Worm (Caenorhabditis elegans): ENCODE measurements around the gene lst-5.

Gene lst-5

DNA sequence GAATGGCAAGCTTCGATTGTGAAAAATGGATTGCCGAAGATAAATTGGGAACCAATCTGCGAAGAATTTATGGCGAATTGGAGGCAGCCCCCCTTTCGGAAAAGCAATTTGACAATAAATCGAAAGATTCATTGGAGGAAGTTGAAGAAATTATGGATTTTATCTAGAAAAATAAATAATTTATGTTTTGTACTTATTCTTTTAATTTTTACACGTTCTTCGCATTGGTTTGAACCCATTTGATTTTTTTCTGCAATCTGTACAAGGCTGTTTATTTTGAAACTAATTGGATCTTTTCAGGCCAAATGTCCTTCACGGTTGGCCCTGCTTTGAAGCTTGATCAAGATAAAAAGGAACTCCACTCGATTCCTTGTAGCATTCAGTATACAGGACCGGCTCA is 30.3 kb downstream of the lst-5 start, which contains the start of gene ZK1127.13:
TSS of gene ZK1127.13 (plus strand) at position 301 of the 400 bp plus-strand sequence.
- TF ChIP-seq nhr-80 (tag; optimal IDR thresholded peaks at IDR 0.05) (no peak), zfh-2 (GFP tag; conservative IDR thresholded peaks at IDR 0.05) (no peak), lsl-1 (GFP tag; optimal IDR thresholded peaks at IDR 0.05) (no peak), hrde-1 (tag; optimal IDR thresholded peaks at IDR 0.05; ENCODE audit: borderline replicate concordance) (no peak), lag-1 (GFP tag; IDR thresholded peaks at IDR 0.05) (no peak), xnd-1 (tag; optimal IDR thresholded peaks at IDR 0.05) (no peak), F52B5.7 (tag; optimal IDR thresholded peaks at IDR 0.05) (no peak)

DNA sequence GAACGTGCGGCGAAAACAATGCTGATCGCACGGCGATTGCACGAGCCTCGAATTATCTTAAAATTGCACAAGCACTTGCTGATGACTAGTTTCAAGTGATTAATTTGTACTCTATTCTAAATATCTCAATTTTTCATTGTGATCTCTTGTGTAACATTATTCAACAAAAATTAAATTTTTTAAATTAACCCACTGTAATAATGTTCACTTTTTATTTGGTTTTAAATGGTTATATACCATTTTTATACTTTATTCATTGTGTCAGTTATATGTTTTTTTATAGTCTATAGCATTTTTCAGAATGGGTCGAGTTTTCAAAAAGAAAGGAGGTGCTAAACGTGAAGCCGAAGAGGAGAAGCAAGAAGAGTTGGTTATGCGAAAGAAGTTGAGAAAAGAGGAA is 30.9 kb downstream of the lst-5 start, which contains the start of gene ZK1127.4:
TSS of gene ZK1127.4 (plus strand) at position 301 of the 400 bp plus-strand sequence.
- no peak for TF ChIP-seq T07F8.4 (tag; optimal IDR thresholded peaks at IDR 0.05)
- TF ChIP-seq C17E4.6 (GFP tag; IDR thresholded peaks at IDR 0.05): no peak
- TF ChIP-seq Y79H2A.3 (GFP tag; conservative IDR thresholded peaks at IDR 0.05): no peak
- TF ChIP-seq ztf-6 (GFP tag; IDR thresholded peaks at IDR 0.05): no peak

DNA sequence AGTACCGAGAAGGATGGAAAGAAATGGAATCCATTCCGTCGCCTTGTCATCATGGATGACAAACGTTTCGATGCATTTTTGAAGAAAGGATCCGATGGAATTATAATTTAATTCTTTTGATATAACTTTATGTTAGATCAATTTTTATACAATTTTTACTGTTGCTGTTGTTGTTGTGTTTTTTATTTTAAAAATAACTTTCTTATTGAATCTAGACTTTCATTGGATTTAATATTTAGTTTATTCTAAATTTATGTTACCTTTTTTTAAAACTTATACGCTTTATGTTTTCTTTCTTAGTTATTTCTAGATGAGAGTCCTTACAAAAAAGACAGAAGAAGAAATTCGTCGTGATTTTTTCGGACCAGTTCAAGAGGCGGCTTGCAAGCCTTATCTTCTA is 32.3 kb downstream of the lst-5 start, which contains the start of gene ZK1127.3:
TSS of gene ZK1127.3 (plus strand) at position 301 of the 400 bp plus-strand sequence.
- no peak for TF ChIP-seq mcd-1 (GFP tag; IDR thresholded peaks at IDR 0.05)
- TF ChIP-seq lin-54 (GFP tag; optimal IDR thresholded peaks at IDR 0.05): no peak
- TF ChIP-seq egrh-3 (GFP tag; IDR thresholded peaks at IDR 0.05): no peak
- TF ChIP-seq rec-8 (tag; optimal IDR thresholded peaks at IDR 0.05): no peak

DNA sequence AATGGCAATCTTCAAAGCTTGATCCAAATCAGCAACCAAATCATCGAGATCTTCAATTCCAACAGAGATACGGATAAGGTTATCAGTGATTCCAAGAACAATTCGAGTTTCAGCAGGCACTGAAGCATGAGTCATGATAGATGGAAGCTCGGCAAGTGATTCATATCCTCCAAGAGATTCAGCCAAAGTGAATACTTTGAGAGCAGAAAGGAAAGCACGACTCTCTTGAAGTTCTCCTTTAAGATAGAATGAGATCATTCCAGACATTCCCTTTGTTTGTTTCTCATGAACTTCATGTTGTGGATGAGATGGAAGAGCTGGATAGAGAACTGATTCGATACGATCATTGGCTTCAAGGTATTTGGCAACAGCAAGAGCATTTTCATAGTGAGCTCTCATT is 33.6 kb downstream of the lst-5 start:
- TF ChIP-seq Y56A3A.18 (GFP tag; IDR thresholded peaks at IDR 0.05) (no peak), egl-44 (GFP tag; IDR thresholded peaks at IDR 0.05) (0 out of 2 replicates have a peak, but pooled peaks have one; percentile 17), F10E7.11 (tag; optimal IDR thresholded peaks at IDR 0.05) (no peak), athp-1 (tag; optimal IDR thresholded peaks at IDR 0.05) (no peak), let-607 (tag; optimal IDR thresholded peaks at IDR 0.05) (no peak), ztf-22 (GFP tag; optimal IDR thresholded peaks at IDR 0.05) (no peak), lsl-1 (GFP tag; optimal IDR thresholded peaks at IDR 0.05) (no peak), mcd-1 (GFP tag; IDR thresholded peaks at IDR 0.05) (0 out of 2 replicates have a peak, but pooled peaks have one; percentile 12), Y79H2A.3 (GFP tag; conservative IDR thresholded peaks at IDR 0.05) (no peak), B0019.2 (GFP tag; conservative IDR thresholded peaks at IDR 0.05) (no peak), him-1 (tag; optimal IDR thresholded peaks at IDR 0.05) (peak; percentile 28), nhr-80 (tag; optimal IDR thresholded peaks at IDR 0.05) (no peak), nfya-2 (GFP tag; IDR thresholded peaks at IDR 0.05) (no peak), F57A8.1 (GFP tag; optimal IDR thresholded peaks at IDR 0.05) (no peak)

DNA sequence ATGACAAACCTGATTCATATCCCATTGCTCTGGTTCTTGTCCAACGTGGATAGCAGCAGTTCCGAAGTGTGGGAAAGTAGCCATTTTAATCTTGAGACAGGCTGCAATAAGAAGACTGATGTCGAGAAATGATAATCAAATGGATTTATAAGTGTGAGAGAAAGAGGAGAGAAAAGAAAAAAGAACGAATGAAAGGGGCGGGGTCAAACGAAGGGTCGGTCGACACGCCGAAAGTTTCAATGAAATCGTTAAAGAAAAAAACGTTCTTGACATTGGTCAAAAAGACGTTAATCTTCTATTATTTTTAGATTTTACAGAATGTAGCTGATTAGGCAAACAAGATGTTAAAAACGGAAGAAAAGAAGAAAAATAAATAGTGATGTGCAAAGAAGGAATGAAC is 35.1 kb downstream of the lst-5 start, which contains the start of gene cth-2:
TSS of gene cth-2 (minus strand) at position 101 of the 400 bp plus-strand sequence.
- TF ChIP-seq rec-8 (tag; optimal IDR thresholded peaks at IDR 0.05) (no peak), nhr-80 (tag; optimal IDR thresholded peaks at IDR 0.05) (peak; percentile 8)

DNA sequence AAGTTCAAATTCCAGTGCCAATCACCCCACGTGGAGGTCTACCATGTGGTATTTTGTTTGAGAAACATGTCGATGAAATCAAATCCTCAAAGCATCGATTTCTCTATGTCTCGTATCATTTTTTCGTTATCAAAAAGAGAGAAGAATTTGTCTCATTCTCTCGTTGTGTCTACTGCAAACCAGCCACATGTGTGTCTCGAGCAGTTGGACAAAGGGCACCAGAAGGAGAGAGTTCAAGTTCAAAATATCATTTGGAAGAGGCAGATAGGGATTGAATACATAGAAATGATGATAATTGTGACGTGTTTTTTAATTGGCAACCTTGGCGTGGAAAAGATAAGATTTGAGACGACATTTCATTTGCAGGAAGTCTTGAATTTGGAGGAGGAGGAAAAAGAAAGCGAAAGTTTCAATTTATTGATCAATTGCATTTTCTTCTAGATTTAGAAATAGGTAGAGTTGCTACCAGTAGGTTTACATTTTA is 36.6 kb downstream of the lst-5 start:
- TF ChIP-seq akir-1 (GFP tag; optimal IDR thresholded peaks at IDR 0.05): no peak
- TF ChIP-seq bed-1 (GFP tag; IDR thresholded peaks at IDR 0.05): no peak
- TF ChIP-seq Y67H2A.10 (GFP tag; conservative IDR thresholded peaks at IDR 0.05): no peak
- no peak for TF ChIP-seq F33H1.4 (GFP tag; IDR thresholded peaks at IDR 0.05)
- TF ChIP-seq ceh-100 (GFP tag; IDR thresholded peaks at IDR 0.05): no peak
- TF ChIP-seq gei-17 (GFP tag; optimal IDR thresholded peaks at IDR 0.05): no peak
- TF ChIP-seq F10E7.11 (tag; optimal IDR thresholded peaks at IDR 0.05): no peak
- 0 out of 2 replicates have a peak, but pooled peaks have one; percentile 21 for TF ChIP-seq let-526 (GFP tag; IDR thresholded peaks at IDR 0.05)
- no peak for TF ChIP-seq sea-2 (GFP tag; IDR thresholded peaks at IDR 0.05)
- no peak for TF ChIP-seq pha-4 (tag; optimal IDR thresholded peaks at IDR 0.05)
- no peak for TF ChIP-seq egl-18 (GFP tag; IDR thresholded peaks at IDR 0.05)
- TF ChIP-seq F37B4.10 (GFP tag; IDR thresholded peaks at IDR 0.05): no peak
- no peak for TF ChIP-seq him-1 (tag; optimal IDR thresholded peaks at IDR 0.05)
- TF ChIP-seq rcor-1 (GFP tag; IDR thresholded peaks at IDR 0.05): no peak
- no peak for TF ChIP-seq nhr-90 (tag; optimal IDR thresholded peaks at IDR 0.05)
- no peak for TF ChIP-seq snpc-1.1 (tag; optimal IDR thresholded peaks at IDR 0.05; ENCODE audit: insufficient read depth)

Data from whole organism, young adult.